Fruit fly (Drosophila melanogaster) whole organism, embryonic: ENCODE measurements around the gene Tlk.
A peak's percentile ranks its signal among the peaks of the same experiment; 100 is the strongest.

Source experiments
- CG11398 ChIP-seq: fragments of 200-800 bp; sonication (Bioruptor generic); optimal IDR thresholded peaks from 2 replicates; lab custom pipeline; 2016; ENCODE audit warnings: missing biosample characterization, missing genetic modification characterization
- Mrtf ChIP-seq: fragments of 200-800 bp; sonication (Bioruptor generic); IDR thresholded peaks from 3 replicates; pipeline ENCODE4 v1.3.6; 2022; ENCODE audit warnings: missing biosample characterization, missing genetic modification characterization
- en ChIP-seq: fragments of 200-800 bp; sonication (Bioruptor generic); optimal IDR thresholded peaks from 2 replicates; lab custom pipeline; 2016; ENCODE audit warnings: missing biosample characterization, missing genetic modification characterization
- nau ChIP-seq: fragments of 200-800 bp; sonication (Bioruptor generic); optimal IDR thresholded peaks from 3 replicates; lab custom pipeline; 2017; ENCODE audit warnings: missing biosample characterization, mild to moderate bottlenecking, missing genetic modification characterization, missing genetic modification reagents

- TF ChIP-seq en (GFP tag; lab: Kevin White, UChicago): peak; percentile 27
- TF ChIP-seq CG11398 (GFP tag; lab: Kevin White, UChicago): peak; percentile 73
- TF ChIP-seq Mrtf (GFP tag; lab: Robert Waterston, UW): peak; percentile 69; the same call in 2 of the 3 replicates
- TF ChIP-seq nau (GFP tag; lab: Kevin White, UChicago): peak; percentile 62
These were observed 33.1 kb upstream of the Tlk start for dm6 chrX:3686469-3687410.
